Fruit fly (Drosophila melanogaster) whole organism: ENCODE data around the gene kek4.

Source experiments
- Dll ChIP-seq: fragments of >200 bp; optimal IDR thresholded peaks from 2 replicates; lab custom pipeline; 2017
- pan ChIP-seq: fragments of >200 bp; optimal IDR thresholded peaks from 2 replicates; lab custom pipeline; 2017

DNA sequence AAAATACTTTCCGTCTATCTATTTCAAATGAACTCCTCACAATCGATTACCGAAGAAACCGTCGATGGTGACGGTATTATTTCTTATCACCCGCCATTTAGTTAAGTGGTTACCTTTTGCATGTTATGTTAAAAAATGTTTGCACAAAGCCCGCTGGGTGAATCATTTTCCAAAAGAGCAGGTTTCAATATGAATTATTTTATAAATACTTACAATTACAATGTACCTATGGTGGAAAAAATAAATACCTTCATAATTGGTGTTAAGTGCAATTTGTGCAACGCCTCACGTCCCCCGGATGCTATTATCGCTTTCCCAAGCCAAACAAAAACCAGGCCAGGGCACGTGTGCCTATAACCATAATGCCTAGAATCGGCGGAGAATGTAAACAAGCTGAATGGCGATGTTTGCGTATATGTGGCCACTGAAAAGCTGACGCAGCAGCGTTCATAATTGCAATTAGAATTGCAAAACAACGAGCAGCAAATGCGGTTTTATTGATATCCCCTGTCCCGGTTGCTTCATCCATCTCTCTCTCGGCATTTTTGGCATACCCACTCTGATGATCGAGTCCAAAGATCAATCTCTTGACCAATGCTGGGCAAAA is 8.2 kb downstream of the kek4 start:
- TF ChIP-seq pan (lab: Kevin White, UChicago) = no peak
- TF ChIP-seq Dll = no peak
